Worm (Caenorhabditis elegans): ENCODE measurements around the gene C43G2.3.
A peak's percentile ranks its signal among the peaks of the same experiment; 100 is the strongest.

DNA sequence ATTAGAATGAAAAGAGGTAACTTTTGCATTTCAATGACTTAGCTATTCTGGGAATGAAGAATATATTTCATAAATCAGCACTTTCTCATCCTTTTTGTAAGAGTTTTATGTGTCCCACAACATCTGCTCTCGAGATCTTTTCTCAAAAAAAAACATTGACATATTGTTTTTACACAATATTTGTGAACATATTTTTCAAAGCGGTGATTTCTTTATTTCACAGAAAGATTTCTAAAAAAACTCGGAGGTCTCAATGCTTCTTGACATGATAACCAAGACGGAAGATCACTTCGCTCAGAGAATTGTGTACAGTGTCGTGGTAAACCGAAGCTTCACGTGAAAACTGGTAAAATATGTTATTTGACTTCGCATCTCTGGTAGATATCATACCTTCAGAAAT, 17.9 kb downstream of the C43G2.3 start, which contains the start of gene F38A5.22:
- TF ChIP-seq fkh-10 (GFP tag; optimal IDR thresholded peaks at IDR 0.05) (no peak), unc-62 (GFP tag; optimal IDR thresholded peaks at IDR 0.05 in 1 of 2) (peak in 1 of 2 experiments; percentile 95), unc-62 (tag; optimal IDR thresholded peaks at IDR 0.05) (no peak), ZK546.5 (tag; optimal IDR thresholded peaks at IDR 0.05) (no peak), ceh-20 (GFP tag; IDR thresholded peaks at IDR 0.05) (no peak), nhr-11 (tag; optimal IDR thresholded peaks at IDR 0.05) (no peak), zip-11 (GFP tag; IDR thresholded peaks at IDR 0.05) (no peak)
